ENCODE assay signal across 2 fruit fly cellular contexts in genomic region chr3L:11557209-11557608, dm6.
TF ChIP-seq lines count a peak whose summit lies in the region.

No protein-coding gene starts in this region.

TF ChIP-seq in whole organism, embryonic, 481 proteins besides CTCF, POLR2A, EP300 and RAD21 (continued from another document):
- TF ChIP-seq lov (optimal IDR thresholded peaks at IDR 0.05; lab: Kevin White, UChicago) (no peak), lov (GFP tag; IDR thresholded peaks at IDR 0.05; lab: Robert Waterston, UW) (0 out of 3 replicates have a peak, but pooled peaks have one; percentile 27), Hr78 (GFP tag; optimal IDR thresholded peaks at IDR 0.05; lab: Kevin White, UChicago) (peak in 1 of 2 experiments; percentile 37), Blimp-1 (GFP tag; optimal IDR thresholded peaks at IDR 0.05; lab: Kevin White, UChicago) (peak; percentile 71), bsh (GFP tag; optimal IDR thresholded peaks at IDR 0.05; lab: Kevin White, UChicago) (peak in 1 of 2 experiments; percentile 85), seq (GFP tag; IDR thresholded peaks at IDR 0.05; lab: Robert Waterston, UW) (peak; percentile 20; the same call in 1 of the 2 replicates), cg (GFP tag; optimal IDR thresholded peaks at IDR 0.05; lab: Kevin White, UChicago) (peak; percentile 80), onecut (GFP tag; IDR thresholded peaks at IDR 0.05; lab: Robert Waterston, UW) (0 out of 2 replicates have a peak, but pooled peaks have one; percentile 11), nom (GFP tag; optimal IDR thresholded peaks at IDR 0.05; lab: Kevin White, UChicago) (peak; percentile 93), CG17829 (tag; optimal IDR thresholded peaks at IDR 0.05; lab: Kevin White, UChicago) (peak; percentile 13), CG3847 (GFP tag; IDR thresholded peaks at IDR 0.05; lab: Robert Waterston, UW) (no peak), CG11695 (GFP tag; IDR thresholded peaks at IDR 0.05; lab: Robert Waterston, UW) (no peak)

TF ChIP-seq in whole organism, prepupa, 60 proteins besides CTCF, POLR2A, EP300 and RAD21 (continued from another document):
- TF ChIP-seq CG7368 (GFP tag; optimal IDR thresholded peaks at IDR 0.05; lab: Kevin White, UChicago) (no peak), Ets96B (tag; optimal IDR thresholded peaks at IDR 0.05; lab: Kevin White, UChicago) (no peak), OdsH (GFP tag; optimal IDR thresholded peaks at IDR 0.05; lab: Kevin White, UChicago) (no peak), CG6808 (GFP tag; optimal IDR thresholded peaks at IDR 0.05; lab: Kevin White, UChicago) (peak; percentile 70), dsx (GFP tag; optimal IDR thresholded peaks at IDR 0.05; lab: Kevin White, UChicago; ENCODE audit: poor library complexity, severe bottlenecking) (peak; percentile 20), CG32006 (GFP tag; optimal IDR thresholded peaks at IDR 0.05; lab: Kevin White, UChicago) (peak; percentile 0), CG10669 (GFP tag; optimal IDR thresholded peaks at IDR 0.05; lab: Kevin White, UChicago) (peak; percentile 37), CG31627 (GFP tag; optimal IDR thresholded peaks at IDR 0.05; lab: Kevin White, UChicago) (no peak), CG15336 (GFP tag; IDR thresholded peaks at IDR 0.05; lab: Robert Waterston, UW) (peak; percentile 58; the same call in 1 of the 2 replicates), Eip93F (GFP tag; optimal IDR thresholded peaks at IDR 0.05; lab: Kevin White, UChicago) (no peak), CG6854 (GFP tag; optimal IDR thresholded peaks at IDR 0.05; lab: Kevin White, UChicago) (no peak), dac (GFP tag; optimal IDR thresholded peaks at IDR 0.05; lab: Kevin White, UChicago) (no peak)
TF ChIP-seq in whole organism, prepupa: peak in this region for 22.
